Worm (Caenorhabditis elegans): Measurements from ENCODE around the gene ecps-2.

DNA sequence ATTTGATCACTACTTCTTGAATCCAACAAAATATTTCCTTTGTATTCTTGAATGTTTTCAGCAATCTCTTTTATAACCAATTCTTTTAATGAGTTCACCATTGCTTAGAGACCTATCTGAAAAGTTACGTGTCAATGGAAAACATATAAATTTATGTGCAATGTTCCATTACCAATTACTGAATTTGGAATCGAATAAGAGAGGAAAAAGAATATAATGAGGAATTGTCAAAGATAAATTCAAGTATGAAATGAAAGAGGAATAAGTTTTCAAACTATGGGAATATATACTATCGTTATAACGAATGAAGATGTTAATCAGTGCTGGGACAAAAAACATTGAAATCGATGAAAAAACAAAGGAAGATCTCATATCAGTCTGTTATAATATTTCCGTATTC lies 8.1 kb downstream of the ecps-2 start, which contains the start of gene H04D03.4:
- TF ChIP-seq flt-1 (GFP tag; IDR thresholded peaks at IDR 0.05) (no peak), ref-1 (GFP tag; conservative IDR thresholded peaks at IDR 0.05) (no peak), T22C8.4 (GFP tag; IDR thresholded peaks at IDR 0.05) (no peak), ztf-23 (GFP tag; IDR thresholded peaks at IDR 0.05) (no peak), ztf-29 (GFP tag; IDR thresholded peaks at IDR 0.05) (no peak), klf-2 (GFP tag; conservative IDR thresholded peaks at IDR 0.05) (no peak), med-1 (GFP tag; optimal IDR thresholded peaks at IDR 0.05; ENCODE audit: insufficient read depth) (no peak), tab-1 (GFP tag; IDR thresholded peaks at IDR 0.05) (no peak)
